Fruit fly (Drosophila melanogaster): ENCODE data around the gene SkpE.

DNA sequence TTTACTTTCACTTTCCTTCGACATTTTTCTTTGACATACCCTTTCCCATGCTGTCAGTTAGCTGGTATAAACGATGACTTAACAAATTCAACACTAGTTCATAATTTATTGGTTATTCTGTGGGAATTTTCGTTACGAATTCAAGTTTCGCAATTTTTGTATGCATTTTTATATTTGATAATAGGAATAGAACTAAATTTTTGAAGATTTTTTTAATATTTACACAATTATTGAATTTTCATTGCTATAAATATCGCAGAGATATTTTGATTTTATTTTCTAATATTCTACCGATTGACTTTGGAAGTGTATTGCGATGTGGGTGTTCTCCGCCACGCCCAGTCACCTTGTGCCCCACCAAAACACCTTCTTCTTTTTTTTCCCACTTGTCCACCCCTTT is 17.7 kb downstream of the SkpE start:
- TF ChIP-seq D1 (tag; optimal IDR thresholded peaks at IDR 0.05) (no peak), rn (GFP tag; IDR thresholded peaks at IDR 0.05) (no peak), CG12605 (GFP tag; IDR thresholded peaks at IDR 0.05) (no peak), Pif1B (GFP tag; optimal IDR thresholded peaks at IDR 0.05) (no peak), CG14655 (GFP tag; optimal IDR thresholded peaks at IDR 0.05) (no peak), EcR (GFP tag; optimal IDR thresholded peaks at IDR 0.05) (no peak), CG13204 (GFP tag; optimal IDR thresholded peaks at IDR 0.05) (no peak), CG32121 (GFP tag; IDR thresholded peaks at IDR 0.05) (no peak), Pif1A (GFP tag; optimal IDR thresholded peaks at IDR 0.05) (no peak), fd96Ca (GFP tag; IDR thresholded peaks at IDR 0.05) (no peak), CG34367 (tag; optimal IDR thresholded peaks at IDR 0.05) (no peak)
